Fruit fly (Drosophila melanogaster): ENCODE data around the gene Cpr72Ea.

The Cpr72Ea gene

DNA sequence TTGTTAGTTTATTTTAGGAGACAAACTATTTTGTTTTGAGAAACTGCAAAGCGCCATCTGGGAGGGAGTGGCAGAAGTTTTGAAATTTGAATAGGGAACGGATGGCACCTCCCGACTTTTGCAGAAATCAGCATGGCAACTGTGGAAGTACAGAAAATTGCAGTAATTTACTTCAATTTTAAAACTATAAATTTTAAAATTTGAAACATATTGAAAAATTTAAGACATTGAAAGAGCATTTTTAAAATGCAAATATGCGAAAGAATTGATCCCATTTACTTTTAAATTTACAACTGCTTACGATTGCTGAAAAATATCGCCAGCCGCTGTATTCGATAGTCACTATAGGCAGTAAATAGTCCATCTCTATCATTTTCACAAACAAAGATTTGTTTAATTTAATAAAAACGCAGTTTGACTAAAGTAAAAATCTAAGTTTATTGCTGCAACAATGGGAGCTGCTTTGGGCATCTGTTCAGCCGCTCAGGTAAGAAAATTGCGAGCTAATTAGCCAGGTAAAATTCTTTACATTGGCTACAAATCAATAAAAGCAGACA lies 50.1 kb downstream of the Cpr72Ea start, which contains the start of gene Serinc (continued):
- TF ChIP-seq Hr51 (GFP tag; optimal IDR thresholded peaks at IDR 0.05) (peak in 1 of 2 experiments; percentile 39), hb (GFP tag; IDR thresholded peaks at IDR 0.05; ENCODE audit: partially characterized antibody) (peak; percentile 98), CG17912 (GFP tag; optimal IDR thresholded peaks at IDR 0.05) (peak; percentile 27), peb (GFP tag; IDR thresholded peaks at IDR 0.05) (no peak), CG10959 (GFP tag; IDR thresholded peaks at IDR 0.05) (no peak), sna (GFP tag; IDR thresholded peaks at IDR 0.05; ENCODE audit: partially characterized antibody) (peak; percentile 98), CG42726 (GFP tag; IDR thresholded peaks at IDR 0.05; ENCODE audit: partially characterized antibody) (peak; percentile 95), CG12104 (GFP tag; optimal IDR thresholded peaks at IDR 0.05) (peak; percentile 53), CG32532 (GFP tag; IDR thresholded peaks at IDR 0.05) (peak; percentile 62; the same call in 1 of the 2 replicates), fd96Cb (tag; optimal IDR thresholded peaks at IDR 0.05) (peak; percentile 34), CG14965 (GFP tag; optimal IDR thresholded peaks at IDR 0.05; ENCODE audit: borderline replicate concordance) (peak; percentile 99), Ssrp (tag; optimal IDR thresholded peaks at IDR 0.05) (peak; percentile 27), CG11093 (GFP tag; IDR thresholded peaks at IDR 0.05) (no peak), CG12299 (tag; optimal IDR thresholded peaks at IDR 0.05) (peak; percentile 36), crc (GFP tag; optimal IDR thresholded peaks at IDR 0.05) (peak; percentile 6), chm (GFP tag; IDR thresholded peaks at IDR 0.05) (no peak), sima (GFP tag; optimal IDR thresholded peaks at IDR 0.05) (no peak), ttk (GFP tag; IDR thresholded peaks at IDR 0.05) (no peak), ap (GFP tag; IDR thresholded peaks at IDR 0.05) (no peak), da (GFP tag; optimal IDR thresholded peaks at IDR 0.05) (no peak), dan (GFP tag; IDR thresholded peaks at IDR 0.05) (no peak), CG7987 (GFP tag; optimal IDR thresholded peaks at IDR 0.05) (peak; percentile 51), Med (GFP tag) (peak; percentile 93), Xbp1 (GFP tag; optimal IDR thresholded peaks at IDR 0.05) (peak; percentile 74), mld (GFP tag; IDR thresholded peaks at IDR 0.05; ENCODE audit: partially characterized antibody) (peak; percentile 95), CrebB (tag; optimal IDR thresholded peaks at IDR 0.05) (peak; percentile 61), tna (GFP tag; IDR thresholded peaks at IDR 0.05; ENCODE audit: partially characterized antibody) (peak; percentile 95), oc (tag; optimal IDR thresholded peaks at IDR 0.05) (no peak), al (GFP tag; IDR thresholded peaks at IDR 0.05) (0 out of 2 replicates have a peak, but pooled peaks have one; percentile 34), sim (GFP tag; IDR thresholded peaks at IDR 0.05) (no peak), bowl (GFP tag; IDR thresholded peaks at IDR 0.05) (no peak), CG12769 (tag; optimal IDR thresholded peaks at IDR 0.05) (no peak), Asciz (GFP tag; optimal IDR thresholded peaks at IDR 0.05) (no peak), pho (GFP tag; optimal IDR thresholded peaks at IDR 0.05) (peak; percentile 45), onecut (GFP tag; IDR thresholded peaks at IDR 0.05) (peak; percentile 76), Ptx1 (GFP tag; IDR thresholded peaks at IDR 0.05) (peak; percentile 50), Spps (tag; optimal IDR thresholded peaks at IDR 0.05) (no peak), corto (GFP tag; optimal IDR thresholded peaks at IDR 0.05) (no peak), E2f1 (GFP tag; IDR thresholded peaks at IDR 0.05) (0 out of 2 replicates have a peak, but pooled peaks have one; percentile 33), Adf1 (GFP tag; IDR thresholded peaks at IDR 0.05) (no peak), chn (GFP tag; optimal IDR thresholded peaks at IDR 0.05) (peak; percentile 58), CG15479 (GFP tag; optimal IDR thresholded peaks at IDR 0.05) (no peak), ham (GFP tag; IDR thresholded peaks at IDR 0.05) (no peak), gro (GFP tag; optimal IDR thresholded peaks at IDR 0.05) (peak; percentile 74), unc-4 (GFP tag; IDR thresholded peaks at IDR 0.05; ENCODE audit: partially characterized antibody) (peak; percentile 96), Dip3 (GFP tag; optimal IDR thresholded peaks at IDR 0.05) (peak; percentile 39), Stat92E (GFP tag; optimal IDR thresholded peaks at IDR 0.05) (peak in 1 of 3 experiments; percentile 57), CG18599 (GFP tag; optimal IDR thresholded peaks at IDR 0.05) (no peak), D19B (GFP tag; optimal IDR thresholded peaks at IDR 0.05) (no peak), Ravus (GFP tag; IDR thresholded peaks at IDR 0.05) (no peak)
